Worm (Caenorhabditis elegans) whole organism, L3 larva: ENCODE measurements around the gene lips-5.

Source experiments
- lin-39 ChIP-seq: fragments of 150-350 bp; optimal IDR thresholded peaks from 2 replicates; lab custom pipeline; 2018; ENCODE audit warnings: missing biosample characterization, missing genetic modification reagents, missing genetic modification characterization
- unc-62 ChIP-seq: fragments of 150-350 bp; sonication (generic microtip); optimal IDR thresholded peaks from 4 replicates; lab custom pipeline; 2014; ENCODE audit warnings: missing biosample characterization, missing genetic modification reagents, missing genetic modification characterization

ce11 chrIV:11809047-11809446, 35.5 kb upstream of the lips-5 start:
- TF ChIP-seq unc-62 (GFP tag; lab: Kevin White, UChicago) (no peak), lin-39 (tag; lab: Kevin White, UChicago) (no peak)
